Fruit fly (Drosophila melanogaster): ENCODE measurements around the gene hd.

- TF ChIP-seq CG8478 (optimal IDR thresholded peaks at IDR 0.05) (no peak), Dll (optimal IDR thresholded peaks at IDR 0.05) (no peak)
Measured at dm6 chr3R:5331764-5332405, 42.9 kb downstream of the hd start.

All from whole organism.